Fruit fly (Drosophila melanogaster) whole organism, embryonic: Measurements from ENCODE around the gene Cand1.

Experiments
- Abd-B ChIP-seq: fragments of 200-800 bp; sonication (Bioruptor generic); optimal IDR thresholded peaks from 2 replicates; lab custom pipeline; 2018; ENCODE audit warnings: missing biosample characterization, mild to moderate bottlenecking, missing genetic modification characterization, moderate library complexity
- Atf3 ChIP-seq: fragments of 200-800 bp; sonication (Bioruptor generic); optimal IDR thresholded peaks from 3 replicates; lab custom pipeline; 2016; ENCODE audit warnings: missing biosample characterization, missing genetic modification characterization
- Atf6 ChIP-seq: fragments of 200-800 bp; sonication (Bioruptor generic); IDR thresholded peaks from 2 replicates; pipeline ENCODE4 v1.3.6; 2022; ENCODE audit warnings: missing biosample characterization, missing genetic modification characterization
- C15 ChIP-seq: fragments of 200-800 bp; sonication (Bioruptor generic); IDR thresholded peaks from 3 replicates; pipeline ENCODE4 v1.3.6; 2022; ENCODE audit warnings: missing biosample characterization, missing genetic modification characterization
- CG10267 ChIP-seq: fragments of 200-800 bp; sonication (Bioruptor generic); optimal IDR thresholded peaks from 2 replicates; lab custom pipeline; 2018; ENCODE audit warnings: missing biosample characterization, mild to moderate bottlenecking, missing genetic modification characterization, moderate library complexity
- CG10462 ChIP-seq: fragments of 200-800 bp; sonication (Bioruptor generic); optimal IDR thresholded peaks from 2 replicates; lab custom pipeline; 2016; ENCODE audit warnings: missing biosample characterization, missing genetic modification characterization
- CG10565 ChIP-seq: fragments of 200-800 bp; sonication (Bioruptor generic); optimal IDR thresholded peaks from 3 replicates; lab custom pipeline; 2016; ENCODE audit warnings: missing biosample characterization, mild to moderate bottlenecking, missing genetic modification characterization
- CG14965 ChIP-seq: fragments of 200-800 bp; sonication (Bioruptor generic); optimal IDR thresholded peaks from 2 replicates; lab custom pipeline; 2016; ENCODE audit warnings: missing biosample characterization, missing genetic modification characterization, borderline replicate concordance
- CG15269 ChIP-seq: fragments of 200-800 bp; sonication (Bioruptor generic); optimal IDR thresholded peaks from 2 replicates; lab custom pipeline; 2018; ENCODE audit warnings: missing biosample characterization, mild to moderate bottlenecking, missing genetic modification characterization, moderate library complexity
- CG15696 ChIP-seq: fragments of 200-800 bp; sonication (Bioruptor generic); optimal IDR thresholded peaks from 2 replicates; lab custom pipeline; 2019; ENCODE audit warnings: missing biosample characterization, mild to moderate bottlenecking, missing genetic modification characterization, moderate library complexity
- CG16779 ChIP-seq: fragments of 200-800 bp; sonication (Bioruptor generic); IDR thresholded peaks from 2 replicates; pipeline ENCODE4 v1.3.6; 2022; ENCODE audit warnings: missing biosample characterization, missing genetic modification characterization
- CG17385 ChIP-seq: fragments of 200-800 bp; sonication (Bioruptor generic); optimal IDR thresholded peaks from 3 replicates; lab custom pipeline; 2018; ENCODE audit warnings: missing biosample characterization, mild to moderate bottlenecking, missing genetic modification characterization
- CG17612 ChIP-seq: fragments of 200-800 bp; sonication (Bioruptor generic); IDR thresholded peaks from 2 replicates; pipeline ENCODE4 v1.3.6; 2022; ENCODE audit warnings: missing biosample characterization, missing genetic modification characterization
- CG1792 ChIP-seq: fragments of 200-800 bp; sonication (Bioruptor generic); optimal IDR thresholded peaks from 2 replicates; lab custom pipeline; 2016; ENCODE audit warnings: missing biosample characterization, missing genetic modification characterization
- CG18262 ChIP-seq: fragments of 200-800 bp; optimal IDR thresholded peaks from 3 replicates; lab custom pipeline; 2019; ENCODE audit warnings: missing biosample characterization, mild to moderate bottlenecking, missing genetic modification characterization, moderate library complexity
- CG2202 ChIP-seq: fragments of 200-800 bp; sonication (Bioruptor generic); optimal IDR thresholded peaks from 2 replicates; lab custom pipeline; 2018; ENCODE audit warnings: missing biosample characterization, mild to moderate bottlenecking, missing genetic modification characterization
- CG30020 ChIP-seq: fragments of 200-800 bp; optimal IDR thresholded peaks from 2 replicates; lab custom pipeline; 2019; ENCODE audit warnings: missing biosample characterization, mild to moderate bottlenecking, missing genetic modification characterization, moderate library complexity
- CG3726 ChIP-seq: fragments of 200-800 bp; sonication (Bioruptor generic); IDR thresholded peaks from 3 replicates; pipeline ENCODE4, ENCODE4 v1.3.6; 2022; ENCODE audit warnings: missing biosample characterization, missing genetic modification characterization
- CG43689 ChIP-seq: fragments of 200-800 bp; sonication (Bioruptor generic); IDR thresholded peaks from 2 replicates; pipeline ENCODE4 v1.3.6; 2022; ENCODE audit warnings: missing biosample characterization, missing genetic modification characterization
- CG5953 ChIP-seq: fragments of 200-800 bp; sonication (Bioruptor generic); IDR thresholded peaks from 2 replicates; pipeline ENCODE4 v1.3.6; 2022; ENCODE audit warnings: missing biosample characterization, missing genetic modification characterization
- CG6254 ChIP-seq: fragments of 200-800 bp; sonication (Bioruptor generic); optimal IDR thresholded peaks from 3 replicates; lab custom pipeline; 2017; ENCODE audit warnings: mild to moderate bottlenecking, missing biosample characterization, missing genetic modification reagents, missing genetic modification characterization
- CG7271 ChIP-seq: fragments of 200-800 bp; sonication (Bioruptor generic); optimal IDR thresholded peaks from 2 replicates; lab custom pipeline; 2018; ENCODE audit warnings: missing biosample characterization, mild to moderate bottlenecking, missing genetic modification characterization, moderate library complexity
- CG7839 ChIP-seq: fragments of 200-800 bp; sonication (Bioruptor generic); optimal IDR thresholded peaks from 3 replicates; lab custom pipeline; 2018; ENCODE audit warnings: missing biosample characterization, mild to moderate bottlenecking, missing genetic modification characterization, moderate library complexity
- CG7963 ChIP-seq: fragments of 200-800 bp; sonication (Bioruptor generic); IDR thresholded peaks from 3 replicates; pipeline ENCODE4 v1.3.6; 2022; ENCODE audit warnings: missing biosample characterization, missing genetic modification characterization; ENCODE audit not compliant: partially characterized antibody
- CG7987 ChIP-seq: fragments of 200-800 bp; sonication (Bioruptor generic); optimal IDR thresholded peaks from 2 replicates; lab custom pipeline; 2018; ENCODE audit warnings: missing biosample characterization, mild to moderate bottlenecking, missing genetic modification characterization, moderate library complexity
- CG8924 ChIP-seq: fragments of 200-800 bp; optimal IDR thresholded peaks from 3 replicates; lab custom pipeline; 2019; ENCODE audit warnings: missing biosample characterization, mild to moderate bottlenecking, missing genetic modification characterization, moderate library complexity
- CG9817 ChIP-seq: fragments of 200-800 bp; sonication (Bioruptor generic); optimal IDR thresholded peaks from 2 replicates; lab custom pipeline; 2018; ENCODE audit warnings: missing biosample characterization, mild to moderate bottlenecking, missing genetic modification characterization, moderate library complexity
- CkIIα-i1 ChIP-seq: fragments of 200-800 bp; sonication (Bioruptor generic); IDR thresholded peaks from 2 replicates; pipeline ENCODE4 v1.3.6; 2022; ENCODE audit warnings: missing biosample characterization, missing genetic modification characterization
- Dad ChIP-seq: fragments of 200-800 bp; sonication (Bioruptor generic); optimal IDR thresholded peaks from 3 replicates; lab custom pipeline; 2016; ENCODE audit warnings: missing biosample characterization, missing genetic modification characterization
- Ets97D ChIP-seq: fragments of 200-800 bp; sonication (Bioruptor generic); optimal IDR thresholded peaks from 3 replicates; lab custom pipeline; 2016; ENCODE audit warnings: missing biosample characterization, missing genetic modification characterization
- H2.0 ChIP-seq: fragments of 200-800 bp; sonication (Bioruptor generic); IDR thresholded peaks from 2 replicates; pipeline ENCODE4 v1.3.6; 2022; ENCODE audit warnings: missing biosample characterization, missing genetic modification characterization
- HLH54F ChIP-seq: fragments of 200-800 bp; sonication (Bioruptor generic); optimal IDR thresholded peaks from 3 replicates; lab custom pipeline; 2016; ENCODE audit warnings: missing biosample characterization, missing genetic modification characterization
- HmgZ ChIP-seq: fragments of 200-800 bp; sonication (Bioruptor generic); optimal IDR thresholded peaks from 2 replicates; lab custom pipeline; 2018; ENCODE audit warnings: missing biosample characterization, mild to moderate bottlenecking, missing genetic modification characterization
- Hr3 ChIP-seq: fragments of 200-800 bp; sonication (Bioruptor generic); optimal IDR thresholded peaks from 3 replicates; lab custom pipeline; 2016; ENCODE audit warnings: missing biosample characterization, missing genetic modification characterization
- Mes4 ChIP-seq: fragments of 200-800 bp; sonication (Bioruptor generic); optimal IDR thresholded peaks from 2 replicates; lab custom pipeline; 2016; ENCODE audit warnings: missing biosample characterization, missing genetic modification characterization
- Opbp ChIP-seq: fragments of 200-800 bp; sonication (Bioruptor generic); IDR thresholded peaks from 3 replicates; pipeline ENCODE4 v1.3.6; 2022; ENCODE audit warnings: missing biosample characterization, missing genetic modification characterization; ENCODE audit not compliant: partially characterized antibody
- PHDP ChIP-seq: fragments of 200-800 bp; sonication (Bioruptor generic); optimal IDR thresholded peaks from 3 replicates; lab custom pipeline; 2018; ENCODE audit warnings: missing biosample characterization, mild to moderate bottlenecking, missing genetic modification characterization, moderate library complexity
- Taf1 ChIP-seq: fragments of 200-800 bp; sonication (Bioruptor generic); IDR thresholded peaks from 2 replicates; pipeline ENCODE4 v1.3.6; 2022; ENCODE audit warnings: missing biosample characterization, missing genetic modification characterization
- bowl ChIP-seq: fragments of 200-800 bp; sonication (Bioruptor generic); IDR thresholded peaks from 2 replicates; pipeline ENCODE4 v1.3.6; 2022; ENCODE audit warnings: missing biosample characterization, missing genetic modification characterization
- dan ChIP-seq: fragments of 200-800 bp; sonication (Bioruptor generic); IDR thresholded peaks from 2 replicates; pipeline ENCODE4 v1.3.6; 2022; ENCODE audit warnings: missing biosample characterization, missing genetic modification characterization
- dysf ChIP-seq: fragments of 200-800 bp; sonication (Bioruptor generic); IDR thresholded peaks from 3 replicates; pipeline ENCODE4 v1.3.6; 2022; ENCODE audit warnings: missing biosample characterization, missing genetic modification characterization
- fu2 ChIP-seq: fragments of 200-800 bp; sonication (Bioruptor generic); optimal IDR thresholded peaks from 2 replicates; lab custom pipeline; 2016; ENCODE audit warnings: missing biosample characterization, missing genetic modification characterization
- hkb ChIP-seq, 2 experiments: fragments of 200-800 bp in 1 of 2; fragments of >200 bp in 1 of 2; sonication (Bioruptor generic) in 1 of 2; IDR thresholded peaks in 1 of 2; optimal IDR thresholded peaks in 1 of 2; 2 replicates each; pipeline versions ENCODE4 v1.3.6 to Lab custom; 2017 to 2022; ENCODE audit warnings: missing biosample characterization in 1 of 2, missing genetic modification characterization in 1 of 2
- hth ChIP-seq: fragments of >200 bp; optimal IDR thresholded peaks from 2 replicates; lab custom pipeline; 2017; ENCODE audit warnings: inconsistent platforms
- lov ChIP-seq, 2 experiments: fragments of 200-800 bp in 1 of 2; fragments of >200 bp in 1 of 2; sonication (Bioruptor generic) in 1 of 2; IDR thresholded peaks in 1 of 2; optimal IDR thresholded peaks in 1 of 2; 2 replicates in 1 of 2; 3 replicates in 1 of 2; pipeline versions ENCODE4 v1.3.6 to Lab custom; 2017 to 2022; ENCODE audit warnings: missing biosample characterization in 1 of 2, missing genetic modification characterization in 1 of 2
- nerfin-1 ChIP-seq: fragments of 200-800 bp; sonication (Bioruptor generic); optimal IDR thresholded peaks from 3 replicates; lab custom pipeline; 2019; ENCODE audit warnings: missing biosample characterization, mild to moderate bottlenecking, missing genetic modification characterization, moderate library complexity
- pb ChIP-seq: fragments of 200-800 bp; sonication (Bioruptor generic); optimal IDR thresholded peaks from 3 replicates; lab custom pipeline; 2016; ENCODE audit warnings: missing biosample characterization, missing genetic modification characterization
- pros ChIP-seq: fragments of 200-800 bp; sonication (Bioruptor generic); optimal IDR thresholded peaks from 3 replicates; lab custom pipeline; 2019; ENCODE audit warnings: missing biosample characterization, mild to moderate bottlenecking, missing genetic modification characterization, moderate library complexity
- psq ChIP-seq: fragments of 200-800 bp; sonication (Bioruptor generic); optimal IDR thresholded peaks from 2 replicates; lab custom pipeline; 2017; ENCODE audit warnings: missing biosample characterization, missing genetic modification characterization
- sna ChIP-seq: fragments of 200-800 bp; sonication (Bioruptor generic); IDR thresholded peaks from 2 replicates; pipeline ENCODE4 v1.3.6; 2022; ENCODE audit warnings: missing biosample characterization, missing genetic modification characterization; ENCODE audit not compliant: partially characterized antibody
- z ChIP-seq: fragments of 200-800 bp; sonication (Bioruptor generic); IDR thresholded peaks from 3 replicates; pipeline ENCODE4 v1.3.6; 2022; ENCODE audit warnings: missing biosample characterization, missing genetic modification characterization

Gene Cand1

DNA sequence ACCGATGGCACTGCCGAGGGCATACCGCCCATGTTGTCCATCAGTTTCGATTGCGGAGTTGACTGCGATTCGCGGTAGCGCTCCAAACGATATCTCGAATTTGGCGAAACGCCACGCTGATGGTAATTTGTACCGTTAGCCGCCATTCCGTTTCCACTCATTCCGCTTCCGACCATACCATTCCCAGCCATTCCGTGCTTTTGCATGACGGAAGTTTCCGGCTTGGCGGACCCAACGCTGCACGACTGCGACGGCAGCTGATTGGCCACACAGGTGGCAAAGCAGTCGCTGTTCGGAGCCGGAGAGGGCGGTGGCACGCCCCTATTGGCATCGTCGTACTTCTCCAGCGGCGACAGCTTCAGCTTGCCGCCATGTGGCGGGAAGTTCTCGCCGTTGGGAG lies 9.8 kb upstream of the Cand1 start (continued):
- TF ChIP-seq CG10267 (tag; lab: Kevin White, UChicago) (no peak), CG1792 (GFP tag; lab: Kevin White, UChicago) (no peak), CkIIα-i1 (GFP tag; lab: Robert Waterston, UW) (no peak), Abd-B (GFP tag; lab: Kevin White, UChicago) (no peak), Opbp (GFP tag; lab: Robert Waterston, UW) (no peak), CG10462 (GFP tag; lab: Kevin White, UChicago) (no peak), HLH54F (GFP tag; lab: Kevin White, UChicago) (no peak), hth (lab: Kevin White, UChicago) (no peak), CG18262 (tag; lab: Kevin White, UChicago) (no peak), CG5953 (GFP tag; lab: Robert Waterston, UW) (no peak), Hr3 (GFP tag; lab: Kevin White, UChicago) (no peak), CG8924 (tag; lab: Kevin White, UChicago) (no peak), CG30020 (peak; percentile 49), psq (GFP tag; lab: Kevin White, UChicago) (no peak), lov (optimal IDR thresholded peaks at IDR 0.05; lab: Kevin White, UChicago) (no peak), lov (GFP tag; IDR thresholded peaks at IDR 0.05; lab: Robert Waterston, UW) (no peak), CG7271 (no peak), Atf3 (no peak), CG7839 (no peak), pb (GFP tag; lab: Kevin White, UChicago) (no peak), CG16779 (no peak), nerfin-1 (tag; lab: Kevin White, UChicago) (no peak), CG3726 (GFP tag; lab: Robert Waterston, UW) (no peak), CG2202 (tag; lab: Kevin White, UChicago) (no peak), C15 (GFP tag; lab: Robert Waterston, UW) (no peak), CG15696 (tag; lab: Kevin White, UChicago) (no peak), HmgZ (tag; lab: Kevin White, UChicago) (no peak), CG14965 (no peak), hkb (optimal IDR thresholded peaks at IDR 0.05; lab: Kevin White, UChicago) (no peak), hkb (GFP tag; IDR thresholded peaks at IDR 0.05; lab: Robert Waterston, UW) (no peak), CG7963 (GFP tag; lab: Robert Waterston, UW) (no peak), CG9817 (no peak), dysf (GFP tag; lab: Robert Waterston, UW) (0 out of 3 replicates have a peak, but pooled peaks have one; percentile 28), fu2 (GFP tag; lab: Kevin White, UChicago) (no peak), CG43689 (GFP tag; lab: Robert Waterston, UW) (no peak), bowl (GFP tag; lab: Robert Waterston, UW) (no peak), Taf1 (GFP tag; lab: Robert Waterston, UW) (no peak), Dad (GFP tag; lab: Kevin White, UChicago) (no peak), Ets97D (GFP tag; lab: Kevin White, UChicago) (peak; percentile 11), sna (GFP tag; lab: Robert Waterston, UW) (no peak), CG10565 (GFP tag; lab: Kevin White, UChicago) (no peak), H2.0 (GFP tag; lab: Robert Waterston, UW) (no peak), z (GFP tag; lab: Robert Waterston, UW) (no peak), Atf6 (GFP tag; lab: Robert Waterston, UW) (no peak), pros (GFP tag; lab: Kevin White, UChicago) (no peak), dan (no peak), CG6254 (GFP tag; lab: Kevin White, UChicago) (no peak), Mes4 (GFP tag; lab: Kevin White, UChicago) (no peak), CG17385 (GFP tag; lab: Kevin White, UChicago) (no peak), PHDP (tag; lab: Kevin White, UChicago) (no peak), CG15269 (tag; lab: Kevin White, UChicago) (no peak), CG7987 (GFP tag; lab: Kevin White, UChicago) (no peak), CG17612 (GFP tag; lab: Robert Waterston, UW) (0 out of 2 replicates have a peak, but pooled peaks have one; percentile 28)
